Worm (Caenorhabditis elegans) whole organism, late embryonic: Measurements from ENCODE around the gene F01G10.4.

Experiments
- K02D7.2 ChIP-seq: sonication (generic microtip); optimal IDR thresholded peaks from 2 replicates; lab custom pipeline; 2017; ENCODE audit warnings: mild to moderate bottlenecking, missing genetic modification characterization, missing compliant biosample characterization
- ama-1 ChIP-seq: fragments of 150-350 bp; optimal IDR thresholded peaks from 2 replicates; lab custom pipeline; 2014
- ceh-30 ChIP-seq: fragments of 150-350 bp; optimal IDR thresholded peaks from 2 replicates; lab custom pipeline; 2014; ENCODE audit warnings: missing biosample characterization, missing genetic modification characterization
- dve-1 ChIP-seq: sonication (generic microtip); optimal IDR thresholded peaks from 2 replicates; lab custom pipeline; 2017; ENCODE audit warnings: antibody characterized with exemption, mild to moderate bottlenecking, missing genetic modification characterization, missing compliant biosample characterization
- hlh-13 ChIP-seq: fragments of 200-800 bp; sonication (Bioruptor generic); optimal IDR thresholded peaks from 2 replicates; lab custom pipeline; 2018; ENCODE audit warnings: mild to moderate bottlenecking, missing genetic modification characterization, missing compliant biosample characterization
- hlh-30 ChIP-seq: sonication (generic microtip); optimal IDR thresholded peaks from 2 replicates; lab custom pipeline; 2017; ENCODE audit warnings: antibody characterized with exemption, missing genetic modification characterization, missing compliant biosample characterization; ENCODE audit not compliant: insufficient read depth
- nfya-1 ChIP-seq: sonication (generic microtip); optimal IDR thresholded peaks from 2 replicates; lab custom pipeline; 2017; ENCODE audit warnings: missing genetic modification characterization, mild to moderate bottlenecking, missing compliant biosample characterization, antibody characterized with exemption, moderate library complexity
- nhr-11 ChIP-seq: fragments of 150-350 bp; optimal IDR thresholded peaks from 2 replicates; lab custom pipeline; 2014; ENCODE audit warnings: missing biosample characterization, missing genetic modification characterization
- npax-4 ChIP-seq: sonication (generic microtip); optimal IDR thresholded peaks from 2 replicates; lab custom pipeline; 2016; ENCODE audit warnings: missing genetic modification characterization, missing compliant biosample characterization
- pag-3 ChIP-seq: sonication (generic microtip); optimal IDR thresholded peaks from 2 replicates; lab custom pipeline; 2016; ENCODE audit warnings: missing compliant biosample characterization, missing genetic modification characterization, borderline replicate concordance
- pax-1 ChIP-seq: fragments of 150-350 bp; optimal IDR thresholded peaks from 2 replicates; lab custom pipeline; 2014; ENCODE audit warnings: missing biosample characterization, missing genetic modification characterization
- sox-2 ChIP-seq: fragments of 200-800 bp; sonication (Bioruptor generic); IDR thresholded peaks from 2 replicates; pipeline ENCODE4 v1.3.6; 2022; ENCODE audit warnings: missing genetic modification reagents, missing genetic modification characterization, missing compliant biosample characterization
- unc-86 ChIP-seq: sonication (generic microtip); optimal IDR thresholded peaks from 2 replicates; lab custom pipeline; 2016; ENCODE audit warnings: missing genetic modification characterization, missing compliant biosample characterization
- zip-5 ChIP-seq: sonication (generic microtip); optimal IDR thresholded peaks from 2 replicates; lab custom pipeline; 2016; ENCODE audit warnings: missing genetic modification characterization, missing compliant biosample characterization

- no peak for TF ChIP-seq dve-1
- TF ChIP-seq K02D7.2 = no peak
- no peak for TF ChIP-seq nfya-1 (tag; lab: Kevin White, UChicago)
- TF ChIP-seq ama-1 = no peak
- TF ChIP-seq zip-5 (tag; lab: Kevin White, UChicago) = no peak
- TF ChIP-seq npax-4 (tag; lab: Kevin White, UChicago) = no peak
- TF ChIP-seq pax-1 (tag; lab: Kevin White, UChicago) = no peak
- TF ChIP-seq unc-86 = no peak
- TF ChIP-seq ceh-30 (tag; lab: Kevin White, UChicago) = no peak
- no peak for TF ChIP-seq hlh-13 (GFP tag; lab: Kevin White, UChicago)
- TF ChIP-seq hlh-30 (tag; lab: Kevin White, UChicago) = no peak
- no peak for TF ChIP-seq pag-3 (tag; lab: Kevin White, UChicago)
- no peak for TF ChIP-seq sox-2 (GFP tag; lab: Robert Waterston, UW)
- no peak for TF ChIP-seq nhr-11 (tag; lab: Kevin White, UChicago)
Measured at ce11 chrIV:10230971-10231370, 1.4 kb downstream of the F01G10.4 start, which contains the start of gene F01G10.5.
